Worm (Caenorhabditis elegans) whole organism, mixed stage, embryonic: ENCODE measurements around the gene C25F9.9.

ENCODE experiments used
- blmp-1 ChIP-seq: fragments of 150-350 bp; optimal IDR thresholded peaks from 2 replicates; lab custom pipeline; 2014; ENCODE audit warnings: missing biosample characterization, missing genetic modification characterization
- ces-1 ChIP-seq: fragments of 150-350 bp; optimal IDR thresholded peaks from 2 replicates; lab custom pipeline; 2014; ENCODE audit warnings: missing biosample characterization, missing genetic modification reagents, missing genetic modification characterization
- elt-1 ChIP-seq: sonication (generic microtip); optimal IDR thresholded peaks from 2 replicates; lab custom pipeline; 2017; ENCODE audit warnings: missing genetic modification characterization, mild to moderate bottlenecking, missing compliant biosample characterization, antibody characterized with exemption, moderate library complexity, borderline replicate concordance; ENCODE audit not compliant: insufficient read depth
- ham-2 ChIP-seq: fragments of 200-800 bp; sonication (Bioruptor generic); optimal IDR thresholded peaks from 2 replicates; lab custom pipeline; 2018; ENCODE audit warnings: mild to moderate bottlenecking, missing genetic modification characterization, missing compliant biosample characterization
- lin-13 ChIP-seq: fragments of 150-350 bp; optimal IDR thresholded peaks from 2 replicates; lab custom pipeline; 2014; ENCODE audit warnings: missing biosample characterization, missing genetic modification characterization
- mep-1 ChIP-seq: fragments of 150-350 bp; optimal IDR thresholded peaks from 2 replicates; lab custom pipeline; 2017; ENCODE audit warnings: missing biosample characterization, missing genetic modification reagents, missing genetic modification characterization, inconsistent platforms
- nhr-12 ChIP-seq: fragments of 150-350 bp; optimal IDR thresholded peaks from 2 replicates; lab custom pipeline; 2014; ENCODE audit warnings: missing biosample characterization, missing genetic modification characterization
- nhr-237 ChIP-seq: fragments of 150-350 bp; optimal IDR thresholded peaks from 2 replicates; lab custom pipeline; 2014; ENCODE audit warnings: missing biosample characterization, missing genetic modification characterization
- nhr-28 ChIP-seq: fragments of 150-350 bp; optimal IDR thresholded peaks from 2 replicates; lab custom pipeline; 2014; ENCODE audit warnings: missing biosample characterization, missing genetic modification characterization
- pha-4 ChIP-seq: fragments of 150-350 bp; optimal IDR thresholded peaks from 2 replicates; lab custom pipeline; 2018; ENCODE audit warnings: missing biosample characterization, missing genetic modification reagents, missing genetic modification characterization
- snpc-4 ChIP-seq: fragments of 150-350 bp; optimal IDR thresholded peaks from 2 replicates; lab custom pipeline; 2014; ENCODE audit warnings: missing biosample characterization, missing genetic modification characterization
- unc-62 ChIP-seq: fragments of 150-350 bp; optimal IDR thresholded peaks from 2 replicates; lab custom pipeline; 2014; ENCODE audit warnings: missing biosample characterization, missing genetic modification reagents, missing genetic modification characterization
- ztf-11 ChIP-seq: fragments of 150-350 bp; optimal IDR thresholded peaks from 2 replicates; lab custom pipeline; 2014; ENCODE audit warnings: missing biosample characterization, missing genetic modification characterization

ce11 chrV:19402855-19403254 is 13.6 kb upstream of the C25F9.9 start, which contains the start of gene C25F9.12:
- TF ChIP-seq nhr-12 (tag; lab: Kevin White, UChicago) (no peak), elt-1 (no peak), unc-62 (GFP tag; lab: Kevin White, UChicago) (no peak), mep-1 (tag; lab: Kevin White, UChicago) (no peak), snpc-4 (tag; lab: Kevin White, UChicago) (no peak), pha-4 (tag; lab: Kevin White, UChicago) (no peak), ztf-11 (no peak), blmp-1 (tag; lab: Kevin White, UChicago) (no peak), ham-2 (no peak), nhr-28 (no peak), ces-1 (GFP tag; lab: Kevin White, UChicago) (no peak), nhr-237 (tag; lab: Kevin White, UChicago) (no peak), lin-13 (tag; lab: Kevin White, UChicago) (no peak)
